Worm (Caenorhabditis elegans) whole organism, early embryonic: ENCODE measurements around the gene lpr-2.

Experiments used
- F13C5.2 ChIP-seq: sonication (generic microtip); optimal IDR thresholded peaks from 2 replicates; lab custom pipeline; 2017; ENCODE audit warnings: mild to moderate bottlenecking, missing genetic modification characterization, inconsistent platforms, missing compliant biosample characterization
- ets-7 ChIP-seq: sonication (generic microtip); optimal IDR thresholded peaks from 2 replicates; lab custom pipeline; 2016; ENCODE audit warnings: missing genotype, missing genetic modification characterization, missing compliant biosample characterization
- tbx-11 ChIP-seq: fragments of 200-800 bp; sonication (Bioruptor generic); IDR thresholded peaks from 2 replicates; pipeline ENCODE4 v1.3.6; 2022; ENCODE audit warnings: missing genetic modification characterization, missing compliant biosample characterization

- TF ChIP-seq F13C5.2 (tag; lab: Kevin White, UChicago) (peak; percentile 52), ets-7 (tag; lab: Kevin White, UChicago) (no peak), tbx-11 (GFP tag; lab: Robert Waterston, UW) (peak; percentile 17; the same call in 1 of the 2 replicates)
These were observed 42.8 kb downstream of the lpr-2 start, which contains the start of the genes par-5 and M117.3 for ce11 chrIV:11821591-11822361.
